Fruit fly (Drosophila melanogaster) whole organism, adult: ENCODE data around the gene CG13373.

Experiments
- CG33017 ChIP-seq: fragments of 200-800 bp; sonication (Bioruptor generic); optimal IDR thresholded peaks from 2 replicates; lab custom pipeline; 2018; ENCODE audit warnings: missing biosample characterization, mild to moderate bottlenecking, missing genetic modification characterization, moderate library complexity
- Crg-1 ChIP-seq: fragments of 200-800 bp; sonication (Bioruptor generic); optimal IDR thresholded peaks from 2 replicates; lab custom pipeline; 2016; ENCODE audit warnings: missing biosample characterization, missing genetic modification characterization
- cnc ChIP-seq, 2 experiments: fragments of >200 bp; optimal IDR thresholded peaks; 2 replicates each; lab custom pipeline; 2017
- kay ChIP-seq: fragments of 200-800 bp; sonication (Bioruptor generic); peaks from one replicate; lab custom pipeline; 2016; ENCODE audit warnings: missing biosample characterization, missing genetic modification characterization, borderline replicate concordance

dm6 chrX:525610-526009 lies 48.8 kb downstream of the CG13373 start:
- no peak for TF ChIP-seq CG33017 (tag; lab: Kevin White, UChicago)
- TF ChIP-seq Crg-1 (GFP tag; lab: Kevin White, UChicago), result no peak
- TF ChIP-seq kay (GFP tag; lab: Kevin White, UChicago), result no peak
- TF ChIP-seq cnc (optimal IDR thresholded peaks at IDR 0.05; lab: Kevin White, UChicago), result no peak
